Fruit fly (Drosophila melanogaster): ENCODE measurements around the gene CG13028.

The CG13028 gene

DNA sequence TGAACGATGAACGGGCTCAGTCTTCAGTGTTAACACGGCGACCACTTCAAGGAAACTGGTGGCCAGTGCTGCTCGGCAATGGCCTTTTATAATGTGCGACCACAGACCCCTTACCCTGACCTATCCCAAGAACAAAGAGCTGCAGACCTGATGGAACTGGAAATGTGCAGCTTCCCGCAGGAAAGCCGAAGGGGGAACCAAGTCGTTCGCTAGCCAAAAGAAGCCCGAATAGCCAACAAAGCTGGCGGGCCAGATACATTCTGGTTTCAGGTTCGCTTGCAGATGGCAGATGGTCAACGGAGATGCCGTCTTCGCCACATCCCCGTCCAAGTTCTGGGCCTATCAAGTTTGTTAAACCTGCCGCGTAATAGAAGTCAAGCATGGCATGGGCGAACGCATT, 4.3 kb downstream of the CG13028 start, which contains the start of gene CG13023:
CG13023 (minus strand) TSS at position 60 of the 400 bp plus-strand sequence.
- TF ChIP-seq tai (GFP tag; optimal IDR thresholded peaks at IDR 0.05) (no peak), Sp1 (GFP tag; optimal IDR thresholded peaks at IDR 0.05) (no peak), ey (GFP tag; optimal IDR thresholded peaks at IDR 0.05) (no peak), sv (GFP tag; optimal IDR thresholded peaks at IDR 0.05) (no peak), Rel (GFP tag; optimal IDR thresholded peaks at IDR 0.05) (no peak), Rel (tag; optimal IDR thresholded peaks at IDR 0.05) (no peak), GATAd (GFP tag; optimal IDR thresholded peaks at IDR 0.05) (no peak), lola (GFP tag; optimal IDR thresholded peaks at IDR 0.05) (no peak), fru (GFP tag; optimal IDR thresholded peaks at IDR 0.05) (no peak), Abd-B (GFP tag; optimal IDR thresholded peaks at IDR 0.05) (no peak), brk (GFP tag; optimal IDR thresholded peaks at IDR 0.05) (no peak), sage (GFP tag; optimal IDR thresholded peaks at IDR 0.05) (no peak), foxo (GFP tag; optimal IDR thresholded peaks at IDR 0.05) (no peak)

DNA sequence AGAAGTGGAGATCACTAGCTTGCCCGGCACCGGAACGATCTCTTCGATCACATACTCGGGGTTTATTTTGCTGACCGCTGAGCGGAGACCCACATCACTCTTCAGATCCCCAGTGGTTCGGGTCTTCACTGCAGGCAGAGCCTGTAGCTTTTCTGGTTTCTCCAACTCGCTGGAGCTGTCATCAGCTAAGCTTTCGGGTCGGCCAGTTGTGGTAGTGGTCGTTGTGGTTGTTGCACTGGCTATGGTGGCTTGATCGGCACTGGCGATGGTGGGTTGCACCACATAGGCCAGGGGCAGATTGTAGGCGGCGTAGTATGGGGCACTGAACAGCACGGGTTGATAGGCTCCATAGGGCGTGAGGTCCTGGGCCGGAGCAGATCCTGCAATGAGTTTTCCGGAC, 7.5 kb downstream of the CG13028 start:
- TF ChIP-seq brk (GFP tag; optimal IDR thresholded peaks at IDR 0.05) (no peak), br (GFP tag; optimal IDR thresholded peaks at IDR 0.05) (no peak), Myc (optimal IDR thresholded peaks at IDR 0.05) (peak; percentile 46), usp (GFP tag; optimal IDR thresholded peaks at IDR 0.05) (no peak), jim (GFP tag; optimal IDR thresholded peaks at IDR 0.05) (no peak), fru (GFP tag; optimal IDR thresholded peaks at IDR 0.05) (no peak), sv (GFP tag; optimal IDR thresholded peaks at IDR 0.05) (no peak)

DNA sequence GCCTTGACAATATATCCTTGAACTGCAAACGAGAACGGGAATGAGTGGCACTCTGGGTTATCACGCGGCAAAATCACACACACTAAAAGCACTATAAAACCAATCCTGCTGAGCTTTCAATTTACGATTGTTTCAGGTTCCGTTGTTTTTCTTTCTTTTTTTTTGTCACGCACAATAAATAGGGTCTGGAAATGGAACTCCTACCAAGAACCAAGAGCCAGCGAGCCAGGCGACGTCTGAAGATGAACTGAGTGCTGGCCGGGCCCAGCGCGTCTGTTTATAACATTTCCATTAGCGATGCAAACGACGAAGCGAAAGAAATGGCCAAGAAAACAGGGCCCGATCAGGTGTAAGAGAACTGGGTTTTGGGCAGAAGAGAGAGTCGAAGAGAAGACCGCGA, 12.2 kb downstream of the CG13028 start, which contains the start of gene CG11905:
CG11905 (minus strand) TSS at position 253 of the 400 bp plus-strand sequence.
- TF ChIP-seq Sp1 (GFP tag; optimal IDR thresholded peaks at IDR 0.05) (no peak), Vsx2 (GFP tag; optimal IDR thresholded peaks at IDR 0.05; ENCODE audit: partially characterized antibody) (peak; percentile 34), Dfd (GFP tag; optimal IDR thresholded peaks at IDR 0.05) (no peak), foxo (GFP tag; optimal IDR thresholded peaks at IDR 0.05) (no peak), h (GFP tag; optimal IDR thresholded peaks at IDR 0.05) (no peak), CrebA (GFP tag; optimal IDR thresholded peaks at IDR 0.05; ENCODE audit: borderline replicate concordance) (no peak), CG9705 (GFP tag; optimal IDR thresholded peaks at IDR 0.05) (no peak), brk (GFP tag; optimal IDR thresholded peaks at IDR 0.05) (no peak), Myc (optimal IDR thresholded peaks at IDR 0.05) (no peak), Hr83 (GFP tag; optimal IDR thresholded peaks at IDR 0.05; ENCODE audit: poor library complexity, severe bottlenecking) (no peak), tai (GFP tag; optimal IDR thresholded peaks at IDR 0.05) (no peak), OdsH (GFP tag; optimal IDR thresholded peaks at IDR 0.05) (no peak), ey (GFP tag; optimal IDR thresholded peaks at IDR 0.05) (no peak), Dif (GFP tag; optimal IDR thresholded peaks at IDR 0.05; ENCODE audit: partially characterized antibody) (peak; percentile 26), dl (GFP tag; optimal IDR thresholded peaks at IDR 0.05; ENCODE audit: insufficient read depth in 1 of 2, partially characterized antibody in 2 of 2) (no peak), sv (GFP tag; optimal IDR thresholded peaks at IDR 0.05) (no peak), N (GFP tag; optimal IDR thresholded peaks at IDR 0.05) (no peak), HLH106 (tag; optimal IDR thresholded peaks at IDR 0.05) (no peak), dsf (GFP tag; optimal IDR thresholded peaks at IDR 0.05; ENCODE audit: borderline replicate concordance) (no peak), Mio (GFP tag; optimal IDR thresholded peaks at IDR 0.05) (no peak), dmrt93B (GFP tag; optimal IDR thresholded peaks at IDR 0.05) (no peak), CG32264 (GFP tag; optimal IDR thresholded peaks at IDR 0.05) (no peak), lola (GFP tag; optimal IDR thresholded peaks at IDR 0.05) (no peak), sage (GFP tag; optimal IDR thresholded peaks at IDR 0.05) (no peak), rgr (GFP tag; optimal IDR thresholded peaks at IDR 0.05) (no peak), psq (GFP tag; optimal IDR thresholded peaks at IDR 0.05) (peak; percentile 7), Abd-B (GFP tag; optimal IDR thresholded peaks at IDR 0.05) (no peak), GATAd (GFP tag; optimal IDR thresholded peaks at IDR 0.05) (no peak), fru (GFP tag; optimal IDR thresholded peaks at IDR 0.05) (peak; percentile 6), Jra (GFP tag; optimal IDR thresholded peaks at IDR 0.05) (no peak), jim (GFP tag; optimal IDR thresholded peaks at IDR 0.05) (no peak), Hr78 (GFP tag; optimal IDR thresholded peaks at IDR 0.05) (no peak)

Measured in whole organism, wandering third instar larva.